Worm (Caenorhabditis elegans) whole organism, mixed stage, embryonic: ENCODE measurements around the gene sptl-1.

Experiments
- M03D4.4 ChIP-seq: sonication (generic microtip); optimal IDR thresholded peaks from 2 replicates; lab custom pipeline; 2017; ENCODE audit warnings: mild to moderate bottlenecking, missing genetic modification characterization, missing compliant biosample characterization
- ceh-39 ChIP-seq: fragments of 150-350 bp; optimal IDR thresholded peaks from 2 replicates; lab custom pipeline; 2014; ENCODE audit warnings: missing biosample characterization, missing genetic modification characterization
- elt-3 ChIP-seq: fragments of 150-350 bp; optimal IDR thresholded peaks from 2 replicates; lab custom pipeline; 2014; ENCODE audit warnings: missing biosample characterization, missing genetic modification characterization
- ham-2 ChIP-seq: fragments of 200-800 bp; sonication (Bioruptor generic); optimal IDR thresholded peaks from 2 replicates; lab custom pipeline; 2018; ENCODE audit warnings: mild to moderate bottlenecking, missing genetic modification characterization, missing compliant biosample characterization
- nhr-2 ChIP-seq: fragments of 150-350 bp; optimal IDR thresholded peaks from 2 replicates; lab custom pipeline; 2014; ENCODE audit warnings: missing biosample characterization, missing genetic modification characterization
- nhr-237 ChIP-seq: fragments of 150-350 bp; optimal IDR thresholded peaks from 2 replicates; lab custom pipeline; 2014; ENCODE audit warnings: missing biosample characterization, missing genetic modification characterization
- pha-4 ChIP-seq: fragments of 150-350 bp; optimal IDR thresholded peaks from 2 replicates; lab custom pipeline; 2018; ENCODE audit warnings: missing biosample characterization, missing genetic modification reagents, missing genetic modification characterization
- unc-39 ChIP-seq: fragments of 150-350 bp; optimal IDR thresholded peaks from 2 replicates; lab custom pipeline; 2014; ENCODE audit warnings: missing biosample characterization, missing genetic modification characterization

- TF ChIP-seq M03D4.4 (tag; lab: Kevin White, UChicago) = no peak
- TF ChIP-seq pha-4 (tag; lab: Kevin White, UChicago) = no peak
- TF ChIP-seq elt-3 = no peak
- TF ChIP-seq nhr-2 (tag; lab: Kevin White, UChicago) = no peak
- no peak for TF ChIP-seq unc-39 (tag; lab: Kevin White, UChicago)
- no peak for TF ChIP-seq nhr-237
- no peak for TF ChIP-seq ceh-39
- no peak for TF ChIP-seq ham-2 (GFP tag; lab: Kevin White, UChicago)
Measured at ce11 chrII:11783-12182, 39.7 kb upstream of the sptl-1 start, which contains the start of gene best-4.
